Fruit fly (Drosophila melanogaster) whole organism, prepupa: ENCODE results near the gene CG12009.

ENCODE experiments used
- Blimp-1 ChIP-seq: fragments of 200-800 bp; sonication (Bioruptor generic); optimal IDR thresholded peaks from 3 replicates; lab custom pipeline; 2017; ENCODE audit warnings: missing biosample characterization, missing genetic modification characterization, mild to moderate bottlenecking, moderate library complexity, missing genetic modification reagents
- CG11294 ChIP-seq: fragments of 200-800 bp; sonication (Bioruptor generic); IDR thresholded peaks from 2 replicates; pipeline ENCODE4 v1.3.6; 2022; ENCODE audit warnings: missing biosample characterization, missing genetic modification characterization
- CG11902 ChIP-seq: fragments of 200-800 bp; sonication (Bioruptor generic); optimal IDR thresholded peaks from 3 replicates; lab custom pipeline; 2016; ENCODE audit warnings: missing biosample characterization, missing genetic modification characterization
- CG15336 ChIP-seq: fragments of 200-800 bp; sonication (Bioruptor generic); IDR thresholded peaks from 2 replicates; pipeline ENCODE4 v1.3.6; 2022; ENCODE audit warnings: missing biosample characterization, missing genetic modification characterization
- CG1621 ChIP-seq: fragments of 200-800 bp; sonication (Bioruptor generic); optimal IDR thresholded peaks from 3 replicates; lab custom pipeline; 2018; ENCODE audit warnings: missing biosample characterization, mild to moderate bottlenecking, missing genetic modification characterization
- CG3032 ChIP-seq: fragments of 200-800 bp; optimal IDR thresholded peaks from 2 replicates; lab custom pipeline; 2019; ENCODE audit warnings: missing biosample characterization, mild to moderate bottlenecking, missing genetic modification characterization, moderate library complexity
- CG31627 ChIP-seq: fragments of 200-800 bp; sonication (Bioruptor generic); optimal IDR thresholded peaks from 3 replicates; lab custom pipeline; 2016; ENCODE audit warnings: missing biosample characterization, missing genetic modification characterization
- CG32006 ChIP-seq: fragments of 200-800 bp; sonication (Bioruptor generic); optimal IDR thresholded peaks from 3 replicates; lab custom pipeline; 2017; ENCODE audit warnings: missing biosample characterization, mild to moderate bottlenecking, missing genetic modification characterization
- CG34406 ChIP-seq: fragments of 200-800 bp; sonication (Bioruptor generic); optimal IDR thresholded peaks from 3 replicates; lab custom pipeline; 2016; ENCODE audit warnings: missing biosample characterization, missing genetic modification characterization
- CG3919 ChIP-seq: fragments of 200-800 bp; sonication (Bioruptor generic); optimal IDR thresholded peaks from 3 replicates; lab custom pipeline; 2016; ENCODE audit warnings: missing biosample characterization, missing genetic modification characterization
- CG4318 ChIP-seq: fragments of 200-800 bp; sonication (Bioruptor generic); optimal IDR thresholded peaks from 3 replicates; lab custom pipeline; 2017; ENCODE audit warnings: missing biosample characterization, mild to moderate bottlenecking, missing genetic modification characterization
- CG6163 ChIP-seq: fragments of 200-800 bp; sonication (Bioruptor generic); IDR thresholded peaks from 3 replicates; pipeline ENCODE4 v1.3.6; 2022; ENCODE audit warnings: missing biosample characterization, missing genetic modification characterization
- CG6276 ChIP-seq: fragments of 200-800 bp; sonication (Bioruptor generic); optimal IDR thresholded peaks from 2 replicates; lab custom pipeline; 2017; ENCODE audit warnings: missing biosample characterization, mild to moderate bottlenecking, missing genetic modification characterization
- CG6792 ChIP-seq: fragments of 200-800 bp; sonication (Bioruptor generic); optimal IDR thresholded peaks from 3 replicates; lab custom pipeline; 2016; ENCODE audit warnings: missing biosample characterization, missing genetic modification characterization
- CG6854 ChIP-seq: fragments of 200-800 bp; sonication (Bioruptor generic); optimal IDR thresholded peaks from 2 replicates; lab custom pipeline; 2017; ENCODE audit warnings: missing biosample characterization, mild to moderate bottlenecking, missing genetic modification characterization
- CG7368 ChIP-seq: fragments of 200-800 bp; sonication (Bioruptor generic); optimal IDR thresholded peaks from 3 replicates; lab custom pipeline; 2016; ENCODE audit warnings: missing biosample characterization, missing genetic modification characterization
- CG8119 ChIP-seq: fragments of 200-800 bp; sonication (Bioruptor generic); IDR thresholded peaks from 3 replicates; pipeline ENCODE4 v1.3.6; 2022; ENCODE audit warnings: missing biosample characterization, missing genetic modification characterization
- CG8319 ChIP-seq: fragments of 200-800 bp; sonication (Bioruptor generic); optimal IDR thresholded peaks from 3 replicates; lab custom pipeline; 2016; ENCODE audit warnings: missing biosample characterization, missing genetic modification characterization
- CG8632 ChIP-seq: fragments of 200-800 bp; sonication (Bioruptor generic); optimal IDR thresholded peaks from 3 replicates; lab custom pipeline; 2016; ENCODE audit warnings: missing biosample characterization, missing genetic modification characterization
- CG9139 ChIP-seq: fragments of 200-800 bp; sonication (Bioruptor generic); optimal IDR thresholded peaks from 3 replicates; lab custom pipeline; 2017; ENCODE audit warnings: missing biosample characterization, mild to moderate bottlenecking, missing genetic modification characterization
- Eip75B ChIP-seq: fragments of 200-800 bp; sonication (Bioruptor generic); optimal IDR thresholded peaks from 3 replicates; lab custom pipeline; 2016; ENCODE audit warnings: missing biosample characterization, missing genetic modification characterization
- Eip78C ChIP-seq: fragments of 200-800 bp; sonication (Bioruptor generic); peaks from one replicate; lab custom pipeline; 2016; ENCODE audit warnings: missing biosample characterization, missing genetic modification characterization
- Ets21C ChIP-seq: fragments of 200-800 bp; sonication (Bioruptor generic); optimal IDR thresholded peaks from 3 replicates; lab custom pipeline; 2016; ENCODE audit warnings: missing biosample characterization, missing genetic modification characterization
- Ets96B ChIP-seq: fragments of 200-800 bp; optimal IDR thresholded peaks from 2 replicates; lab custom pipeline; 2019; ENCODE audit warnings: missing biosample characterization, mild to moderate bottlenecking, missing genetic modification characterization, moderate library complexity
- Hr38 ChIP-seq: sonication (Bioruptor generic); optimal IDR thresholded peaks from 2 replicates; lab custom pipeline; 2016; ENCODE audit warnings: missing biosample characterization, missing genetic modification characterization
- Hr39 ChIP-seq: fragments of 200-800 bp; sonication (Bioruptor generic); optimal IDR thresholded peaks from 2 replicates; lab custom pipeline; 2016; ENCODE audit warnings: missing biosample characterization, missing genetic modification characterization
- Hr4 ChIP-seq: fragments of 200-800 bp; sonication (Bioruptor generic); optimal IDR thresholded peaks from 3 replicates; lab custom pipeline; 2016; ENCODE audit warnings: missing biosample characterization, missing genetic modification characterization
- Lpt ChIP-seq: fragments of 200-800 bp; sonication (Bioruptor generic); optimal IDR thresholded peaks from 3 replicates; lab custom pipeline; 2016; ENCODE audit warnings: missing biosample characterization, missing genetic modification characterization
- OdsH ChIP-seq: fragments of 200-800 bp; sonication (Bioruptor generic); optimal IDR thresholded peaks from 3 replicates; lab custom pipeline; 2016; ENCODE audit warnings: missing biosample characterization, missing genetic modification characterization
- Smox ChIP-seq: fragments of 200-800 bp; sonication (Bioruptor generic); optimal IDR thresholded peaks from 3 replicates; lab custom pipeline; 2016; ENCODE audit warnings: missing biosample characterization, missing genetic modification characterization
- Sox102F ChIP-seq: fragments of 200-800 bp; sonication (Bioruptor generic); optimal IDR thresholded peaks from 2 replicates; lab custom pipeline; 2016; ENCODE audit warnings: missing biosample characterization, mild to moderate bottlenecking, missing genetic modification characterization
- Sox14 ChIP-seq: fragments of 200-800 bp; sonication (Bioruptor generic); optimal IDR thresholded peaks from 3 replicates; lab custom pipeline; 2016; ENCODE audit warnings: missing biosample characterization, missing genetic modification characterization
- acj6 ChIP-seq: fragments of 200-800 bp; sonication (Bioruptor generic); optimal IDR thresholded peaks from 3 replicates; lab custom pipeline; 2016; ENCODE audit warnings: missing biosample characterization, missing genetic modification characterization
- cyc ChIP-seq: fragments of 200-800 bp; sonication (Bioruptor generic); optimal IDR thresholded peaks from 3 replicates; lab custom pipeline; 2016; ENCODE audit warnings: missing biosample characterization, missing genetic modification characterization
- dsx ChIP-seq: fragments of 200-800 bp; optimal IDR thresholded peaks from 3 replicates; lab custom pipeline; 2019; ENCODE audit warnings: missing biosample characterization, mild to moderate bottlenecking, missing genetic modification characterization, moderate library complexity; ENCODE audit not compliant: poor library complexity, severe bottlenecking
- eg ChIP-seq: fragments of 200-800 bp; sonication (Bioruptor generic); IDR thresholded peaks from 3 replicates; pipeline ENCODE4 v1.3.6; 2022; ENCODE audit warnings: missing biosample characterization, missing genetic modification characterization
- esn ChIP-seq: fragments of 200-800 bp; sonication (Bioruptor generic); optimal IDR thresholded peaks from 2 replicates; lab custom pipeline; 2016; ENCODE audit warnings: missing biosample characterization, mild to moderate bottlenecking, missing genetic modification characterization, moderate library complexity
- fd59A ChIP-seq: fragments of 200-800 bp; sonication (Bioruptor generic); optimal IDR thresholded peaks from 2 replicates; lab custom pipeline; 2017; ENCODE audit warnings: missing biosample characterization, mild to moderate bottlenecking, missing genetic modification characterization, missing genetic modification reagents
- fd85E ChIP-seq: fragments of 200-800 bp; sonication (Bioruptor generic); optimal IDR thresholded peaks from 3 replicates; lab custom pipeline; 2016; ENCODE audit warnings: missing biosample characterization, missing genetic modification characterization
- lz ChIP-seq: fragments of 200-800 bp; sonication (Bioruptor generic); optimal IDR thresholded peaks from 3 replicates; lab custom pipeline; 2016; ENCODE audit warnings: missing biosample characterization, missing genetic modification characterization
- net ChIP-seq: fragments of 200-800 bp; sonication (Bioruptor generic); optimal IDR thresholded peaks from 3 replicates; lab custom pipeline; 2016; ENCODE audit warnings: missing biosample characterization, missing genetic modification characterization
- pdm3 ChIP-seq: fragments of 200-800 bp; sonication (Bioruptor generic); optimal IDR thresholded peaks from 3 replicates; lab custom pipeline; 2016; ENCODE audit warnings: missing biosample characterization, missing genetic modification characterization
- salr ChIP-seq, 2 experiments: fragments of 200-800 bp; sonication (Bioruptor generic); optimal IDR thresholded peaks; 3 replicates each; lab custom pipeline; 2016 to 2018; ENCODE audit warnings: missing biosample characterization in 2 of 2, missing genetic modification characterization in 2 of 2, mild to moderate bottlenecking in 1 of 2
- spab ChIP-seq: fragments of 200-800 bp; sonication (Bioruptor generic); optimal IDR thresholded peaks from 2 replicates; lab custom pipeline; 2017; ENCODE audit warnings: missing biosample characterization, mild to moderate bottlenecking, missing genetic modification characterization, missing genetic modification reagents
- ss ChIP-seq, 2 experiments: fragments of 200-800 bp; sonication (Bioruptor generic); optimal IDR thresholded peaks; 2 replicates in 1 of 2; 3 replicates in 1 of 2; lab custom pipeline; 2017 to 2018; ENCODE audit warnings: mild to moderate bottlenecking in 2 of 2, missing biosample characterization in 2 of 2, missing genetic modification characterization in 2 of 2, moderate library complexity in 1 of 2
- topi ChIP-seq: fragments of 200-800 bp; sonication (Bioruptor generic); optimal IDR thresholded peaks from 3 replicates; lab custom pipeline; 2016; ENCODE audit warnings: missing biosample characterization, missing genetic modification characterization
- vri ChIP-seq: fragments of 200-800 bp; sonication (Bioruptor generic); optimal IDR thresholded peaks from 3 replicates; lab custom pipeline; 2016; ENCODE audit warnings: missing biosample characterization, mild to moderate bottlenecking, missing genetic modification characterization

The CG12009 gene

DNA sequence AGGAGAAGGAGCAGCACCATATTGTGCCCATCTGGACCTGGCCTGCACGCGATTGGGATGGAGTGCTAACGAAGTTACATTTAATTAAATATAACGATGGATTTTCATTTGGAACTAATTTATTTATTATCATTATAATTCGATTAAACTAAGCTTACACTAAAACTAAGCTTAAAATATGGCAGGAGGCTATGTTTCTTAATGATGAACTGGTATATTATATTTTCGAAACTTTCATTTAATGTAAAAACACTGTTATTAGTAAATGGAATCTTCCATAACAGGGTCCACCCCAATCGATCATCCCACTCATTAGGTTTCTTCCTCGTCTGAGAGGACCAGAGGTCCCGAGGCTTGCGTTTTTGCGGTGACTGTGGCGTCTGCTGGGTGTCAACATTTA lies 46.1 kb upstream of the CG12009 start (continued):
- TF ChIP-seq lz (GFP tag; lab: Kevin White, UChicago) (peak; percentile 82), CG3919 (GFP tag; lab: Kevin White, UChicago) (peak; percentile 78), CG32006 (GFP tag; lab: Kevin White, UChicago) (peak; percentile 50), CG6792 (GFP tag; lab: Kevin White, UChicago) (peak; percentile 87), pdm3 (GFP tag; lab: Kevin White, UChicago) (peak; percentile 86), topi (GFP tag; lab: Kevin White, UChicago) (peak; percentile 83), Blimp-1 (GFP tag; lab: Kevin White, UChicago) (peak; percentile 47), Sox102F (GFP tag; lab: Kevin White, UChicago) (peak; percentile 88), Hr4 (GFP tag; lab: Kevin White, UChicago) (peak; percentile 36), OdsH (GFP tag; lab: Kevin White, UChicago) (peak; percentile 87), spab (peak; percentile 86), CG8119 (GFP tag; lab: Robert Waterston, UW) (peak; percentile 82), salr (GFP tag; optimal IDR thresholded peaks at IDR 0.05; lab: Kevin White, UChicago) (peak; percentile 75 to 80), CG9139 (GFP tag; lab: Kevin White, UChicago) (peak; percentile 74), CG1621 (tag; lab: Kevin White, UChicago) (peak; percentile 88), CG6163 (GFP tag; lab: Robert Waterston, UW) (peak; percentile 89), cyc (GFP tag; lab: Kevin White, UChicago) (peak; percentile 75), CG4318 (GFP tag; lab: Kevin White, UChicago) (no peak), fd59A (GFP tag; lab: Kevin White, UChicago) (peak; percentile 90), Sox14 (GFP tag; lab: Kevin White, UChicago) (peak; percentile 71), CG11294 (GFP tag; lab: Robert Waterston, UW) (no peak), CG6854 (GFP tag; lab: Kevin White, UChicago) (no peak), Lpt (GFP tag; lab: Kevin White, UChicago) (peak; percentile 43), Hr38 (GFP tag; lab: Kevin White, UChicago) (no peak), net (GFP tag; lab: Kevin White, UChicago) (peak; percentile 89), vri (GFP tag; lab: Kevin White, UChicago) (peak; percentile 81), CG3032 (tag; lab: Kevin White, UChicago) (peak; percentile 92), acj6 (GFP tag; lab: Kevin White, UChicago) (peak; percentile 88), Smox (GFP tag; lab: Kevin White, UChicago) (peak; percentile 88), CG34406 (peak; percentile 89), ss (GFP tag; optimal IDR thresholded peaks at IDR 0.05; lab: Kevin White, UChicago) (peak; percentile 93 to 96), Eip78C (GFP tag; lab: Kevin White, UChicago) (peak; percentile 96), esn (GFP tag; lab: Kevin White, UChicago) (peak; percentile 89), CG31627 (GFP tag; lab: Kevin White, UChicago) (peak; percentile 79), CG7368 (GFP tag; lab: Kevin White, UChicago) (peak; percentile 49), Eip75B (GFP tag; lab: Kevin White, UChicago) (peak; percentile 91), CG8319 (peak; percentile 68), CG11902 (peak; percentile 47)

dm6 chr3L:3246378-3247129 lies 44.7 kb upstream of the CG12009 start:
- peak; percentile 95 for TF ChIP-seq CG8119 (GFP tag; lab: Robert Waterston, UW)
- peak; percentile 94 for TF ChIP-seq CG8632
- peak; percentile 100 for TF ChIP-seq CG9139 (GFP tag; lab: Kevin White, UChicago)
- peak; percentile 89 for TF ChIP-seq topi (GFP tag; lab: Kevin White, UChicago)
- peak; percentile 92 for TF ChIP-seq CG15336 (GFP tag; lab: Robert Waterston, UW)
- TF ChIP-seq eg (GFP tag; lab: Robert Waterston, UW): peak; percentile 97
- peak; percentile 65 for TF ChIP-seq fd85E (GFP tag; lab: Kevin White, UChicago)
- TF ChIP-seq Hr39 (GFP tag; lab: Kevin White, UChicago): peak; percentile 91
- TF ChIP-seq Ets96B (tag; lab: Kevin White, UChicago): peak; percentile 99
- TF ChIP-seq pdm3 (GFP tag; lab: Kevin White, UChicago): peak; percentile 78
- peak; percentile 100 for TF ChIP-seq CG6854 (GFP tag; lab: Kevin White, UChicago)
- TF ChIP-seq dsx (GFP tag; lab: Kevin White, UChicago): peak; percentile 99
- TF ChIP-seq CG6276: peak; percentile 94
- peak; percentile 72 for TF ChIP-seq CG32006 (GFP tag; lab: Kevin White, UChicago)
- TF ChIP-seq Ets21C (GFP tag; lab: Kevin White, UChicago): peak; percentile 86
- peak; percentile 99 for TF ChIP-seq CG6163 (GFP tag; lab: Robert Waterston, UW)
- peak; percentile 86 for TF ChIP-seq Eip78C (GFP tag; lab: Kevin White, UChicago)
- peak; percentile 87 for TF ChIP-seq CG6792 (GFP tag; lab: Kevin White, UChicago)
- peak; percentile 86 for TF ChIP-seq lz (GFP tag; lab: Kevin White, UChicago)
- peak; percentile 85 to 89 for TF ChIP-seq salr (GFP tag; optimal IDR thresholded peaks at IDR 0.05; lab: Kevin White, UChicago)
- peak; percentile 93 for TF ChIP-seq Lpt (GFP tag; lab: Kevin White, UChicago)
- peak; percentile 66 for TF ChIP-seq CG11294 (GFP tag; lab: Robert Waterston, UW)
- TF ChIP-seq Smox (GFP tag; lab: Kevin White, UChicago): peak; percentile 68
